Worm (Caenorhabditis elegans) whole organism, early embryonic: ENCODE measurements around the gene gldi-8.

ENCODE experiments used
- B0310.2 ChIP-seq: sonication (generic microtip); optimal IDR thresholded peaks from 2 replicates; lab custom pipeline; 2016; ENCODE audit warnings: mild to moderate bottlenecking, missing genetic modification characterization, missing compliant biosample characterization
- F13C5.2 ChIP-seq: sonication (generic microtip); optimal IDR thresholded peaks from 2 replicates; lab custom pipeline; 2017; ENCODE audit warnings: mild to moderate bottlenecking, missing genetic modification characterization, inconsistent platforms, missing compliant biosample characterization
- aly-1 ChIP-seq: sonication (generic microtip); optimal IDR thresholded peaks from 2 replicates; lab custom pipeline; 2016; ENCODE audit warnings: missing genetic modification characterization, missing compliant biosample characterization
- ama-1 ChIP-seq: fragments of 150-350 bp; optimal IDR thresholded peaks from 2 replicates; lab custom pipeline; 2014
- ceh-13 ChIP-seq: fragments of 200-800 bp; sonication (Bioruptor generic); optimal IDR thresholded peaks from 2 replicates; lab custom pipeline; 2018; ENCODE audit warnings: mild to moderate bottlenecking, missing genetic modification characterization, missing compliant biosample characterization
- ceh-36 ChIP-seq: sonication (generic microtip); optimal IDR thresholded peaks from 2 replicates; lab custom pipeline; 2016; ENCODE audit warnings: missing genetic modification characterization, inconsistent platforms, missing compliant biosample characterization
- ets-7 ChIP-seq: sonication (generic microtip); optimal IDR thresholded peaks from 2 replicates; lab custom pipeline; 2016; ENCODE audit warnings: missing genotype, missing genetic modification characterization, missing compliant biosample characterization
- flt-1 ChIP-seq: fragments of 200-800 bp; sonication (Bioruptor generic); IDR thresholded peaks from 2 replicates; pipeline ENCODE4 v1.3.6; 2022; ENCODE audit warnings: missing genetic modification characterization, missing compliant biosample characterization
- hmbx-1 ChIP-seq: sonication (generic microtip); optimal IDR thresholded peaks from 2 replicates; lab custom pipeline; 2016; ENCODE audit warnings: mild to moderate bottlenecking, missing genetic modification characterization, missing compliant biosample characterization
- hmg-4 ChIP-seq: fragments of 200-800 bp; sonication (Bioruptor generic); optimal IDR thresholded peaks from 2 replicates; lab custom pipeline; 2018; ENCODE audit warnings: mild to moderate bottlenecking, missing genetic modification characterization, missing compliant biosample characterization
- hnd-1 ChIP-seq: sonication (generic microtip); optimal IDR thresholded peaks from 2 replicates; lab custom pipeline; 2016; ENCODE audit warnings: missing genetic modification characterization, missing compliant biosample characterization
- pes-1 ChIP-seq: fragments of 200-800 bp; sonication (Bioruptor generic); IDR thresholded peaks from 2 replicates; pipeline ENCODE4 v1.3.6; 2022; ENCODE audit warnings: missing genetic modification reagents, missing genetic modification characterization, missing compliant biosample characterization
- scrt-1 ChIP-seq: fragments of 200-800 bp; sonication (Bioruptor generic); IDR thresholded peaks from 2 replicates; pipeline ENCODE4 v1.3.6; 2022; ENCODE audit warnings: missing genetic modification characterization, missing compliant biosample characterization
- sea-1 ChIP-seq: fragments of 200-800 bp; sonication (Bioruptor generic); conservative IDR thresholded peaks from 2 replicates; pipeline ENCODE4 v1.3.6; 2022; ENCODE audit warnings: missing genetic modification characterization, missing compliant biosample characterization
- tbx-11 ChIP-seq: fragments of 200-800 bp; sonication (Bioruptor generic); IDR thresholded peaks from 2 replicates; pipeline ENCODE4 v1.3.6; 2022; ENCODE audit warnings: missing genetic modification characterization, missing compliant biosample characterization
- tbx-37 ChIP-seq: fragments of 200-800 bp; sonication (Bioruptor generic); conservative IDR thresholded peaks from 2 replicates; pipeline ENCODE4 v1.3.6; 2022; ENCODE audit warnings: missing genetic modification reagents, missing genetic modification characterization, missing compliant biosample characterization
- tra-4 ChIP-seq: sonication (generic microtip); optimal IDR thresholded peaks from 2 replicates; lab custom pipeline; 2017; ENCODE audit warnings: missing genetic modification characterization, missing compliant biosample characterization

Gene gldi-8

DNA sequence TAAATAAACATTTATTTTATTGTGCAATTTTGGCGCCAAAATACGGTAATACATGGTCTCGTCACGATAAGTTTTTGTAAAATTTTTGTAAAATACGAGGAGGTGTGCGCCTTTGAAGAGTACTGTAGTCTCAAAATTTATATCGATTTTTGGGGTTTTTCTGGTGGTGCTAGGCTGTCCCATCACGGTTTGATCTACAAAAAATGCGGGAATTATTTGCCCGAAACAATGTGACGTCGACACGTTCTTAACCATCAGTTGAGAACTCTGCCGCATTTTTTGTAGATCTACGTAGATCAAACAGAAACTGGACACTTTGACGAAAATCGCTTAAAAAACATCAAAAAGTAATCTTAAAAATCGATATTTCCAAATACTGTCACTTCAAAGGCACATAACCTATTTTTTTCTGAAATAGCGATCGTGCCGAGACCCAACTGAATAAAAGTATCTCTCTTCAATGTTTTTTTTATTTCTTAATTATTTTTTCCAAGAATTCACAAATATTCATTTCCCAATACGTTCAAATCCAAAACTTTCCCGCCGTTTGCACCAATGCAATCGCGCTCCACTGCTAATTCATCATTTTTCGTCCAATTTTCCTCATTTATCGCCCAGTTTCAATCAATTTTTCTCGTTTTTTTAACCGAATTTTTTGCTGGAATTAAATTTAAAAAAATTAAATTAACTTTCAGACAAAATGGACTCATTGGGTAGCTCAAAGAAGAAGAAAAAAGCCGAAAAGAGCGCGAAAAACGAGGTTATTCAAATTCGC, 26.5 kb upstream of the gldi-8 start, which contains the start of gene pqn-80:
Gene pqn-80, plus strand, starts transcription at position 694 of the 775 bp plus-strand sequence.
- no peak for TF ChIP-seq hmbx-1 (tag; lab: Kevin White, UChicago)
- no peak for TF ChIP-seq hmg-4 (GFP tag; lab: Kevin White, UChicago)
- TF ChIP-seq ceh-36 (tag; lab: Kevin White, UChicago): no peak
- no peak for TF ChIP-seq ceh-13 (GFP tag; lab: Kevin White, UChicago)

ce11 chrIII:12624466-12624865, 24.9 kb upstream of the gldi-8 start, which contains the start of gene gtf-2A2:
gtf-2A2 (plus strand) TSS chrIII:12624766.
- TF ChIP-seq hmbx-1 (tag; lab: Kevin White, UChicago): no peak
- no peak for TF ChIP-seq tbx-37 (GFP tag; lab: Robert Waterston, UW)
- TF ChIP-seq hmg-4 (GFP tag; lab: Kevin White, UChicago): no peak
- no peak for TF ChIP-seq ets-7 (tag; lab: Kevin White, UChicago)
- no peak for TF ChIP-seq aly-1 (tag; lab: Kevin White, UChicago)
- TF ChIP-seq B0310.2 (tag; lab: Kevin White, UChicago): no peak
- no peak for TF ChIP-seq sea-1 (GFP tag; lab: Robert Waterston, UW)
- TF ChIP-seq flt-1 (GFP tag; lab: Robert Waterston, UW): no peak
- TF ChIP-seq ama-1: no peak
- TF ChIP-seq F13C5.2 (tag; lab: Kevin White, UChicago): no peak
- TF ChIP-seq pes-1 (GFP tag; lab: Robert Waterston, UW): no peak
- no peak for TF ChIP-seq hnd-1 (tag; lab: Kevin White, UChicago)
- TF ChIP-seq ceh-13 (GFP tag; lab: Kevin White, UChicago): no peak
- no peak for TF ChIP-seq scrt-1
- TF ChIP-seq tra-4: no peak
- no peak for TF ChIP-seq tbx-11 (GFP tag; lab: Robert Waterston, UW)
- TF ChIP-seq ceh-36 (tag; lab: Kevin White, UChicago): no peak

- peak; percentile 9 for TF ChIP-seq aly-1 (tag; lab: Kevin White, UChicago)
- no peak for TF ChIP-seq flt-1 (GFP tag; lab: Robert Waterston, UW)
Measured at ce11 chrIII:12616990-12617393, 17.5 kb upstream of the gldi-8 start.

DNA sequence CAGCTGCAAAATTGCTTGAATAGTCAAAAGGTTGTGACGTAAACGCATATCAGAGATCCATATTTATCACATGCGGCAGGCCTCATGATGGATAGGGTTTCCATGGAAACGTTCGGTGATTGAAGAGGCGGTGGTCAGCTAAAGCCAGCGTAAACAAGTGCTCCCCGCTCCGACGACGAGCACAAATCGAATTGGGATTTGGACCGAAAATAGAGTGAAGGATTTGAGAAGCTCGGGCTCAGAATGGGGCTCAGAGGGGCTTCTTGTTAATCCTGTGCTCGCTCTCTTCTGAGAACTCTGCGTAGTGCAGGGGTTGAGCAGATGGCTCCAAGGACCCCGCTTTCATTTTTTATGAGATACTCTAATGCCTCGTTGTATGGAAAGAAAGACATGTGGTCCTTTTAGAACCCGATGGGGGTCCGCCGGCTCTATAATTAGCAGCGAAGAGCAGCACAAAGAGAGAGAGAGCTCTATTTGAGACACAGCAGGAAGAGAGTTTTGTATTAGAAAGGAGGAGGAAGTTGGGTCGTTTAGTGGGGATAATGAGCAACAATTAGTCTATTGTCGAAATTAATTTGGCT, 16.4 kb upstream of the gldi-8 start:
- TF ChIP-seq pes-1 (GFP tag; lab: Robert Waterston, UW) (peak; percentile 51; the same call in 1 of the 2 replicates), tbx-37 (GFP tag; lab: Robert Waterston, UW) (no peak), hmg-4 (GFP tag; lab: Kevin White, UChicago) (peak; percentile 76), scrt-1 (no peak; the same call in 1 of the 2 replicates), aly-1 (tag; lab: Kevin White, UChicago) (no peak), ceh-36 (tag; lab: Kevin White, UChicago) (peak; percentile 72)

DNA sequence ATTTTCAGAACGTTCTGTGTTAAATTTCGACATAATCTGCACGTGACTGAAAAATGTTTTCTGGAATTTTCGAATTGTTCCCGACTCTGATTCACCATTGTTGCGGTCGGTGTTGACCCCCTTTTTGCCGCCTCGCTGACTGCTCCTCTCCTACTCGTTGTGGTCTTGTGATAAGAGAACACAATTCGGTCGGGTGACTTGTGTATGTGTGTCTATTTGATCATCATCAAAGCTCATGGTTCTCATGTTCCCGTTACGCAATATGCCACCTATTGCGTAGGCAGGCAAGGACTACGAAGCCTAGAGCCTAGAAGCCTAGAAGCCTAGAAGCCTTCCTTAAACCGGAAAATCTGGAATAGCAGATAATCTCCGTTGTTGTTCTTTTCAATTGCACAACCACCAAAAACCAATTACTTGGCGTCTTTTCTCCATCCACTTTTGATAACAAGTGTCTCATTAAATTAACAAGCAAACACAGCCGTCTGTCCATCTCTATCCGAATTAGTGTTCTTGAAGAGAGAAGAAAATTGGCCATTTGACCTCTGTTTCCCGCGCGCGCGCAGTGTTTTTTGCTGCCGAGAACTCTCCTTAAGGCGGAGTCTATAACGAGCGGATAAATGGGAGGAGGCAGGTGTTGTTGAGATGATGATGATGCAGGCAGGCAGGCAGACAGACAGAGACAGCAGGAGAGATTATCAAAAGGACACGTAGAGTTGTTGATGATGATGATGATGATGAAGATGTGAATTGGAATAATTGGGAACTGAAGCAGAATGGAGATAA, 15.3 kb upstream of the gldi-8 start:
- TF ChIP-seq hmg-4 (GFP tag; lab: Kevin White, UChicago) (peak; percentile 32), tra-4 (peak; percentile 7), ceh-36 (tag; lab: Kevin White, UChicago) (no peak), ama-1 (peak; percentile 1), F13C5.2 (tag; lab: Kevin White, UChicago) (peak; percentile 33), tbx-37 (GFP tag; lab: Robert Waterston, UW) (no peak), ets-7 (tag; lab: Kevin White, UChicago) (no peak), ceh-13 (GFP tag; lab: Kevin White, UChicago) (no peak)

ce11 chrIII:12614161-12614560, 14.6 kb upstream of the gldi-8 start:
- TF ChIP-seq hmg-4 (GFP tag; lab: Kevin White, UChicago) (no peak), pes-1 (GFP tag; lab: Robert Waterston, UW) (peak; percentile 8; the same call in 1 of the 2 replicates), hmbx-1 (tag; lab: Kevin White, UChicago) (no peak), flt-1 (GFP tag; lab: Robert Waterston, UW) (no peak), tra-4 (no peak), ceh-36 (tag; lab: Kevin White, UChicago) (no peak), sea-1 (GFP tag; lab: Robert Waterston, UW) (no peak), ceh-13 (GFP tag; lab: Kevin White, UChicago) (no peak), F13C5.2 (tag; lab: Kevin White, UChicago) (no peak)

DNA sequence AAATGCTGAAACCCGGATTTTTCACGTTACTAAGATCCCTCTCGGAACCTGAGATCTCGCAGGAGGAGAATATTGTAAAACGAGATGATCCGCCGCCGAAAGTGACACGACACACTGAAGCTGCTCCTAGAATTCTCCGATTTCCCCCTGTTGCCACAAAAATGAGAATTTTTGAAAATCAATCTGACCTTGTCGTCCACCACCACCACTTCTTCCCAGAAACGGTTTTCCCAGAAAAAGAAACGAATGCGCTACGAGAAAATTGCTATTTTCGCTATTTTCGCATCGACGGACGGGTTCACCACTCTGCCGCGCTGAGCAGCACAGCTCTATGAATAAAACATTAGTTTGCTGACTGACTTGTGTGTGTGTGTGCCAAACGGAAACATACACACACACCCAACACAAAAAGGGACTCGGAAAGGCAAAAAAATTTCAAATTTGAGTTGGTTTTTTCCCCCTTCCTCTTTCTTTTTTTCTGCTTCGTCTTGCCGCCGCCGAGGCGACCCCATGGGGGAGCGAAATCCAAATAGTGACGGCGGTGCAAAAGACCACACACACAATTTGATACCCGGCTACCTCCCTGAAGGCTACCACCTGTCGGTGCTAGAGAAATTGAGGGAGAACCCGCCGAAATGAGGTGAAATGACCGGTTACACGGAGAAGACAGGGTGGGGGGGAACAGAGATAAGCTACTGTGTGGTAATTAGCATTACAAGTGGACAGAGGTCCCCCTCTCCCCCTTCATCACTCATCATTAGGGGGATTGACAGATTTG, 13.8 kb upstream of the gldi-8 start:
- TF ChIP-seq sea-1 (GFP tag; lab: Robert Waterston, UW): peak; percentile 61; the same call in 1 of the 2 replicates
- TF ChIP-seq hmbx-1 (tag; lab: Kevin White, UChicago): peak; percentile 12
- peak; percentile 9 for TF ChIP-seq F13C5.2 (tag; lab: Kevin White, UChicago)
- no peak for TF ChIP-seq ceh-13 (GFP tag; lab: Kevin White, UChicago)
- no peak for TF ChIP-seq ama-1
- 0 out of 2 replicates have a peak, but pooled peaks have one; percentile 1 for TF ChIP-seq flt-1 (GFP tag; lab: Robert Waterston, UW)
- TF ChIP-seq B0310.2 (tag; lab: Kevin White, UChicago): peak; percentile 31
- TF ChIP-seq scrt-1: peak; percentile 8; the same call in 1 of the 2 replicates
- peak; percentile 77 for TF ChIP-seq hmg-4 (GFP tag; lab: Kevin White, UChicago)
